Fruit fly (Drosophila melanogaster) whole organism: ENCODE results near the gene CG18180.

Source experiments
- CG8478 ChIP-seq: fragments of >200 bp; optimal IDR thresholded peaks from 2 replicates; lab custom pipeline; 2018; ENCODE audit warnings: inconsistent platforms
- EcR ChIP-seq, 2 experiments: fragments of >200 bp; optimal IDR thresholded peaks; 2 replicates each; lab custom pipeline; 2017; ENCODE audit warnings: missing biosample characterization in 2 of 2, missing genetic modification characterization in 2 of 2, missing genetic modification reagents in 2 of 2
- pan ChIP-seq: fragments of >200 bp; optimal IDR thresholded peaks from 2 replicates; lab custom pipeline; 2017
- psq ChIP-seq: fragments of >200 bp; optimal IDR thresholded peaks from 2 replicates; lab custom pipeline; 2017
- usp ChIP-seq: fragments of >200 bp; optimal IDR thresholded peaks from 2 replicates; lab custom pipeline; 2017; ENCODE audit warnings: missing biosample characterization, missing genetic modification characterization, mixed read lengths

DNA sequence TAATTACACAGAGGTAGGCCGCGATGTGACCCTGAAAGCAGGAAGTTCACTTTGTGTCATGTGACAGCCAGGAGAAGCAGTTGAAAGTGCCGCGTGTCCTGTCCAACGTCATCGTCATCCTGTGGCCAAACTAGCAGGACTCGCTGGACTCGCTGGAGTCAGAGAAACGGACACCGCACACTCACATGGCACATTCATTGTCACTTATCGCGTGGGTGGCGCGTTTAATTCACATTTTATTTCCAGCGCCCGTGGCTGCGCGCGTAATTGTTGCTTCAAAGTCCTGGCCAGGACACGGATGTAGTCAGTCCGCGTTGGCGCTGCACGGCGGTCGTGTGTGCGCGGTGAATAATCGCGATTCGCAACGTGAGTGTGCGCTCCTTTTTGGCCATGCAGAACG is 43.3 kb upstream of the CG18180 start, which contains the start of gene Tmc:
- TF ChIP-seq psq (lab: Kevin White, UChicago) (no peak), EcR (GFP tag; optimal IDR thresholded peaks at IDR 0.05; lab: Kevin White, UChicago) (no peak), pan (no peak), CG8478 (lab: Kevin White, UChicago) (no peak), usp (GFP tag; lab: Kevin White, UChicago) (no peak)
